Worm (Caenorhabditis elegans) whole organism, L4 larva: ENCODE measurements around the gene zfp-3.

Experiments
- F49E8.2 ChIP-seq: sonication (generic microtip); optimal IDR thresholded peaks from 2 replicates; lab custom pipeline; 2016; ENCODE audit warnings: missing compliant biosample characterization, mild to moderate bottlenecking, missing genetic modification characterization, borderline replicate concordance
- ZK337.2 ChIP-seq: fragments of 200-800 bp; sonication (Bioruptor generic); IDR thresholded peaks from 2 replicates; pipeline ENCODE4 v1.3.6; 2022; ENCODE audit warnings: missing genetic modification reagents, missing genetic modification characterization, missing compliant biosample characterization
- aha-1 ChIP-seq: fragments of 150-350 bp; peaks from one replicate; lab custom pipeline; 2014; ENCODE audit warnings: missing biosample characterization, missing genetic modification characterization
- ama-1 ChIP-seq: fragments of 150-350 bp; optimal IDR thresholded peaks from 2 replicates; lab custom pipeline; 2014; ENCODE audit warnings: inconsistent platforms, mixed read lengths
- ceh-28 ChIP-seq: fragments of 150-350 bp; optimal IDR thresholded peaks from 2 replicates; lab custom pipeline; 2014; ENCODE audit warnings: missing biosample characterization, missing genetic modification reagents, missing genetic modification characterization
- ceh-62 ChIP-seq: sonication (generic microtip); optimal IDR thresholded peaks from 2 replicates; lab custom pipeline; 2017; ENCODE audit warnings: missing biosample characterization, missing genetic modification characterization
- ceh-82 ChIP-seq: sonication (generic microtip); optimal IDR thresholded peaks from 2 replicates; lab custom pipeline; 2017; ENCODE audit warnings: missing biosample characterization, missing genetic modification characterization
- ces-1 ChIP-seq: fragments of 150-350 bp; sonication (generic microtip); optimal IDR thresholded peaks from 4 replicates; lab custom pipeline; 2014; ENCODE audit warnings: missing biosample characterization, missing genetic modification reagents, missing genetic modification characterization
- daf-8 ChIP-seq: fragments of 200-800 bp; sonication (Bioruptor generic); IDR thresholded peaks from 2 replicates; pipeline ENCODE4 v1.3.6; 2022; ENCODE audit warnings: missing genetic modification characterization, missing compliant biosample characterization
- dmd-6 ChIP-seq: fragments of 200-800 bp; sonication (Bioruptor generic); IDR thresholded peaks from 2 replicates; pipeline ENCODE4 v1.3.6; 2022; ENCODE audit warnings: missing genetic modification reagents, missing genetic modification characterization, missing compliant biosample characterization
- dmd-9 ChIP-seq: fragments of 200-800 bp; sonication (Bioruptor generic); IDR thresholded peaks from 2 replicates; pipeline ENCODE4 v1.3.6; 2022; ENCODE audit warnings: missing genetic modification reagents, missing genetic modification characterization, missing compliant biosample characterization
- egl-27 ChIP-seq: sonication (generic microtip); optimal IDR thresholded peaks from 3 replicates; lab custom pipeline; 2017; ENCODE audit warnings: missing biosample characterization, missing genetic modification reagents, missing genetic modification characterization
- fos-1 ChIP-seq: fragments of 150-350 bp; optimal IDR thresholded peaks from 2 replicates; lab custom pipeline; 2014; ENCODE audit warnings: missing biosample characterization, missing genetic modification characterization
- hif-1 ChIP-seq, 2 experiments: sonication (generic microtip); optimal IDR thresholded peaks; 2 replicates each; lab custom pipeline; 2016 to 2017; ENCODE audit warnings: missing compliant biosample characterization in 2 of 2, missing genetic modification characterization in 2 of 2, missing genetic modification reagents in 2 of 2, missing genotype in 2 of 2, mild to moderate bottlenecking in 1 of 2
- hlh-30 ChIP-seq: sonication (generic microtip); optimal IDR thresholded peaks from 2 replicates; lab custom pipeline; 2017; ENCODE audit warnings: antibody characterized with exemption, mild to moderate bottlenecking, missing genetic modification characterization, missing compliant biosample characterization; ENCODE audit not compliant: insufficient read depth
- hmg-1.1 ChIP-seq: fragments of 200-800 bp; sonication (Bioruptor generic); IDR thresholded peaks from 2 replicates; pipeline ENCODE4 v1.3.6; 2022; ENCODE audit warnings: missing genetic modification reagents, missing genetic modification characterization, missing compliant biosample characterization
- lim-7 ChIP-seq: fragments of 200-800 bp; sonication (Bioruptor generic); IDR thresholded peaks from 2 replicates; pipeline ENCODE4 v1.3.6; 2022; ENCODE audit warnings: missing genetic modification characterization, missing compliant biosample characterization
- lin-13 ChIP-seq: fragments of 150-350 bp; optimal IDR thresholded peaks from 2 replicates; lab custom pipeline; 2014; ENCODE audit warnings: missing biosample characterization, missing genetic modification reagents, missing genetic modification characterization
- lin-38 ChIP-seq: fragments of 200-800 bp; sonication (Bioruptor generic); IDR thresholded peaks from 2 replicates; pipeline ENCODE4 v1.3.6; 2022; ENCODE audit warnings: missing genetic modification reagents, missing genetic modification characterization, missing compliant biosample characterization
- lsy-2 ChIP-seq, 2 experiments: fragments of 150-350 bp in 1 of 2; sonication (generic microtip) in 1 of 2; optimal IDR thresholded peaks; 2 replicates each; lab custom pipeline; 2014 to 2017; ENCODE audit warnings: missing biosample characterization in 2 of 2, missing genetic modification characterization in 2 of 2
- madf-9 ChIP-seq: fragments of 200-800 bp; sonication (Bioruptor generic); conservative IDR thresholded peaks from 2 replicates; pipeline ENCODE4 v1.3.6; 2022; ENCODE audit warnings: missing genetic modification reagents, missing genetic modification characterization, missing compliant biosample characterization
- mdt-29 ChIP-seq: fragments of 200-800 bp; sonication (Bioruptor generic); IDR thresholded peaks from 2 replicates; pipeline ENCODE4 v1.3.6; 2022; ENCODE audit warnings: missing genetic modification reagents, missing genetic modification characterization, missing compliant biosample characterization
- mep-1 ChIP-seq: fragments of 150-350 bp; sonication (generic microtip); optimal IDR thresholded peaks from 3 replicates; lab custom pipeline; 2014; ENCODE audit warnings: missing biosample characterization, missing genetic modification characterization
- mes-2 ChIP-seq: sonication (generic microtip); optimal IDR thresholded peaks from 2 replicates; lab custom pipeline; 2016; ENCODE audit warnings: missing genotype, mild to moderate bottlenecking, missing genetic modification characterization, missing compliant biosample characterization; ENCODE audit not compliant: poor library complexity, severe bottlenecking
- nhr-102 ChIP-seq: sonication (generic microtip); optimal IDR thresholded peaks from 2 replicates; lab custom pipeline; 2016; ENCODE audit warnings: mild to moderate bottlenecking, missing genetic modification characterization, moderate library complexity, missing compliant biosample characterization
- nhr-28 ChIP-seq: fragments of 150-350 bp; optimal IDR thresholded peaks from 2 replicates; lab custom pipeline; 2014; ENCODE audit warnings: missing biosample characterization, missing genetic modification characterization
- nhr-42 ChIP-seq: fragments of 200-800 bp; sonication (Bioruptor generic); IDR thresholded peaks from 2 replicates; pipeline ENCODE4 v1.3.6; 2022; ENCODE audit warnings: missing genetic modification characterization, missing compliant biosample characterization
- nhr-6 ChIP-seq: fragments of 150-350 bp; optimal IDR thresholded peaks from 2 replicates; lab custom pipeline; 2014; ENCODE audit warnings: missing biosample characterization, missing genetic modification characterization
- rbr-2 ChIP-seq: sonication (generic microtip); optimal IDR thresholded peaks from 2 replicates; lab custom pipeline; 2016; ENCODE audit warnings: missing genotype, missing genetic modification characterization, missing compliant biosample characterization
- saeg-2 ChIP-seq: fragments of 200-800 bp; sonication (Bioruptor generic); IDR thresholded peaks from 2 replicates; pipeline ENCODE4 v1.3.6; 2022; ENCODE audit warnings: missing genetic modification reagents, missing genetic modification characterization, missing compliant biosample characterization
- skn-1 ChIP-seq: fragments of 150-350 bp; optimal IDR thresholded peaks from 2 replicates; lab custom pipeline; 2014; ENCODE audit warnings: missing biosample characterization, missing genetic modification characterization
- snpc-1.2 ChIP-seq: fragments of 200-800 bp; sonication (Bioruptor generic); IDR thresholded peaks from 2 replicates; pipeline ENCODE4 v1.3.6; 2022; ENCODE audit warnings: missing genetic modification reagents, missing genetic modification characterization, missing compliant biosample characterization
- snpc-4 ChIP-seq: fragments of 150-350 bp; optimal IDR thresholded peaks from 2 replicates; lab custom pipeline; 2014; ENCODE audit warnings: missing biosample characterization, missing genetic modification characterization
- zag-1 ChIP-seq: fragments of 150-350 bp; optimal IDR thresholded peaks from 2 replicates; lab custom pipeline; 2014; ENCODE audit warnings: missing biosample characterization, missing genetic modification characterization
- zip-2 ChIP-seq: fragments of 150-350 bp; optimal IDR thresholded peaks from 2 replicates; lab custom pipeline; 2014; ENCODE audit warnings: missing biosample characterization, missing genetic modification characterization

Gene zfp-3

DNA sequence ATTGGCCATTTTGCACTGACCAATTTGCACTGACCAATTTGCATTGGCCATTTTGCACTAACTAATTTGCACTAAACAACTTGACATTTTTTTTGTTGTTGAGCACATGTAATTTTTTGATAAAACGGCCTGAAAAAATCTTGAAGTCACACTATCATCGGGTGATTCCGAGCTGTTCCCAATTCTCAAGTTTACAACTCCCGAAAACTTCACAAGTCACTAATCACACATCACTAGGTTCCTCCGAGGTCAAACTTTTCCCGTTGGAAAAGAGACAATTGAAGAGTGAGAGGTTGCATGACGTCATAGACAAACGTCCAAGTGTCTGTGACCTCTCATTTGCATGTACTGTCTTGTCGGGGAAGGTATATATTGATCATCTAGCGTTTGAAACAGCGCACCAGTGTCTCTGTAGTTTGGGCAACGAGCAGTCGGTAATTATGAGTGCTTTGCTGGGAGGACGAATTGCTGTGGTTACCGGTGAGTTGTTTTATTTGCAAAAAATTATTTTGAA, 39.7 kb upstream of the zfp-3 start, which contains the start of the genes D1005.10 and dhs-25 (continued):
- TF ChIP-seq dmd-6 (GFP tag; lab: Robert Waterston, UW): peak; percentile 96
- no peak for TF ChIP-seq zag-1 (tag; lab: Kevin White, UChicago)
- peak; percentile 35 for TF ChIP-seq ama-1 (lab: Kevin White, UChicago)
- no peak for TF ChIP-seq ZK337.2 (GFP tag; lab: Robert Waterston, UW)
- no peak for TF ChIP-seq fos-1 (tag; lab: Kevin White, UChicago)
- no peak for TF ChIP-seq snpc-4 (tag; lab: Kevin White, UChicago)
- peak; percentile 89 for TF ChIP-seq hlh-30 (tag; lab: Kevin White, UChicago)
- no peak for TF ChIP-seq ces-1 (GFP tag; lab: Kevin White, UChicago)
- TF ChIP-seq ceh-28 (tag; lab: Kevin White, UChicago): no peak
- no peak for TF ChIP-seq nhr-42
- no peak for TF ChIP-seq daf-8 (GFP tag; lab: Robert Waterston, UW)
- peak in 1 of 2 experiments; percentile 68 for TF ChIP-seq lsy-2 (tag; optimal IDR thresholded peaks at IDR 0.05; lab: Kevin White, UChicago)
- no peak for TF ChIP-seq lim-7 (GFP tag; lab: Robert Waterston, UW)
- no peak for TF ChIP-seq skn-1 (tag; lab: Kevin White, UChicago)
- TF ChIP-seq egl-27 (tag; lab: Kevin White, UChicago): no peak
- TF ChIP-seq ceh-82 (tag; lab: Kevin White, UChicago): no peak
- peak; percentile 31 for TF ChIP-seq rbr-2 (tag; lab: Kevin White, UChicago)
- TF ChIP-seq hif-1 (tag; optimal IDR thresholded peaks at IDR 0.05; lab: Kevin White, UChicago): peak in 1 of 2 experiments; percentile 46
- TF ChIP-seq mes-2: peak; percentile 80
- no peak for TF ChIP-seq madf-9 (GFP tag; lab: Robert Waterston, UW)
- TF ChIP-seq nhr-102 (tag; lab: Kevin White, UChicago): peak; percentile 78
- no peak for TF ChIP-seq ceh-62
- TF ChIP-seq hmg-1.1 (GFP tag; lab: Robert Waterston, UW): peak; percentile 69
- TF ChIP-seq lin-13 (GFP tag; lab: Kevin White, UChicago): no peak
- no peak for TF ChIP-seq F49E8.2
- TF ChIP-seq mep-1 (tag; lab: Kevin White, UChicago): peak; percentile 78

ce11 chrX:1485718-1486117, 39.3 kb upstream of the zfp-3 start, which contains the start of gene D1005.4:
TSS of gene D1005.4 (minus strand) at chrX:1485818.
- TF ChIP-seq mdt-29 (GFP tag; lab: Robert Waterston, UW) (no peak), nhr-6 (tag; lab: Kevin White, UChicago) (no peak), nhr-28 (tag; lab: Kevin White, UChicago) (peak; percentile 38), dmd-9 (GFP tag; lab: Robert Waterston, UW) (no peak), snpc-4 (tag; lab: Kevin White, UChicago) (no peak)

ce11 chrX:1483229-1483628, 36.8 kb upstream of the zfp-3 start:
- TF ChIP-seq lin-38 (GFP tag; lab: Robert Waterston, UW) (no peak), aha-1 (tag; lab: Kevin White, UChicago) (peak; percentile 90)
- TF ChIP-seq, all 104 proteins: peak for 1

ce11 chrX:1480564-1480963, 34.1 kb upstream of the zfp-3 start:
- TF ChIP-seq zip-2 (tag; lab: Kevin White, UChicago): no peak
- TF ChIP-seq snpc-1.2 (GFP tag; lab: Robert Waterston, UW): no peak
- no peak for TF ChIP-seq mdt-29 (GFP tag; lab: Robert Waterston, UW)
- no peak for TF ChIP-seq madf-9 (GFP tag; lab: Robert Waterston, UW)
- no peak for TF ChIP-seq saeg-2
- no peak for TF ChIP-seq ceh-62
